Fruit fly (Drosophila melanogaster) whole organism, pupa: ENCODE results near the gene CG18281.
A peak's percentile ranks its signal among the peaks of the same experiment; 100 is the strongest.
"Not testable (repeated sequence)": the region's sequence is repeated elsewhere in the genome, so short reads cannot be mapped to it uniquely, and the experiment has no call there.

ENCODE experiments used
- CG10348 ChIP-seq: fragments of 200-800 bp; sonication (Bioruptor generic); IDR thresholded peaks from 2 replicates; pipeline ENCODE4 v1.3.6; 2022; ENCODE audit warnings: missing biosample characterization, missing genetic modification characterization
- CG12605 ChIP-seq: fragments of 200-800 bp; sonication (Bioruptor generic); IDR thresholded peaks from 2 replicates; pipeline ENCODE4 v1.3.6; 2022; ENCODE audit warnings: missing biosample characterization, missing genetic modification characterization
- CG13204 ChIP-seq: fragments of 200-800 bp; sonication (Bioruptor generic); optimal IDR thresholded peaks from 2 replicates; lab custom pipeline; 2018; ENCODE audit warnings: missing biosample characterization, mild to moderate bottlenecking, missing genetic modification characterization, moderate library complexity
- CG14655 ChIP-seq: fragments of 200-800 bp; sonication (Bioruptor generic); optimal IDR thresholded peaks from 3 replicates; lab custom pipeline; 2017; ENCODE audit warnings: mild to moderate bottlenecking, missing biosample characterization, missing genetic modification reagents, missing genetic modification characterization
- CG15710 ChIP-seq: fragments of 200-800 bp; sonication (Bioruptor generic); optimal IDR thresholded peaks from 2 replicates; lab custom pipeline; 2018; ENCODE audit warnings: missing biosample characterization, mild to moderate bottlenecking, missing genetic modification characterization, moderate library complexity
- CG17806 ChIP-seq: fragments of 200-800 bp; sonication (Bioruptor generic); optimal IDR thresholded peaks from 2 replicates; lab custom pipeline; 2018; ENCODE audit warnings: missing biosample characterization, mild to moderate bottlenecking, missing genetic modification characterization, moderate library complexity
- CG32121 ChIP-seq: fragments of 200-800 bp; sonication (Bioruptor generic); IDR thresholded peaks from 2 replicates; pipeline ENCODE4 v1.3.6; 2022; ENCODE audit warnings: missing biosample characterization, missing genetic modification characterization
- CG34367 ChIP-seq: fragments of 200-800 bp; sonication (Bioruptor generic); optimal IDR thresholded peaks from 2 replicates; lab custom pipeline; 2018; ENCODE audit warnings: missing biosample characterization, mild to moderate bottlenecking, missing genetic modification characterization
- CG4496 ChIP-seq: fragments of 200-800 bp; sonication (Bioruptor generic); IDR thresholded peaks from 3 replicates; pipeline ENCODE4 v1.3.6; 2022; ENCODE audit warnings: missing biosample characterization, missing genetic modification characterization
- CG8159 ChIP-seq: fragments of 200-800 bp; sonication (Bioruptor generic); optimal IDR thresholded peaks from 3 replicates; lab custom pipeline; 2018; ENCODE audit warnings: missing biosample characterization, mild to moderate bottlenecking, missing genetic modification characterization, moderate library complexity
- CG8301 ChIP-seq: fragments of 200-800 bp; sonication (Bioruptor generic); optimal IDR thresholded peaks from 2 replicates; lab custom pipeline; 2018; ENCODE audit warnings: missing biosample characterization, mild to moderate bottlenecking, missing genetic modification characterization
- CG9948 ChIP-seq: fragments of 200-800 bp; sonication (Bioruptor generic); optimal IDR thresholded peaks from 2 replicates; lab custom pipeline; 2018; ENCODE audit warnings: missing biosample characterization, mild to moderate bottlenecking, missing genetic modification characterization, moderate library complexity
- D1 ChIP-seq: fragments of 200-800 bp; sonication (Bioruptor generic); optimal IDR thresholded peaks from 2 replicates; lab custom pipeline; 2018; ENCODE audit warnings: missing biosample characterization, mild to moderate bottlenecking, missing genetic modification characterization, moderate library complexity
- EcR ChIP-seq: fragments of 200-800 bp; sonication (Bioruptor generic); optimal IDR thresholded peaks from 3 replicates; lab custom pipeline; 2019; ENCODE audit warnings: missing biosample characterization, missing genetic modification characterization, mild to moderate bottlenecking, moderate library complexity, missing genetic modification reagents
- Ets98B ChIP-seq: fragments of 200-800 bp; sonication (Bioruptor generic); IDR thresholded peaks from 2 replicates; pipeline ENCODE4 v1.3.6; 2022; ENCODE audit warnings: missing biosample characterization, missing genetic modification characterization
- Pif1A ChIP-seq: fragments of 200-800 bp; sonication (Bioruptor generic); optimal IDR thresholded peaks from 3 replicates; lab custom pipeline; 2016; ENCODE audit warnings: missing biosample characterization, missing genetic modification characterization
- Pif1B ChIP-seq: fragments of 200-800 bp; sonication (Bioruptor generic); optimal IDR thresholded peaks from 3 replicates; lab custom pipeline; 2016; ENCODE audit warnings: missing biosample characterization, missing genetic modification characterization
- Snoo ChIP-seq: fragments of 200-800 bp; sonication (Bioruptor generic); optimal IDR thresholded peaks from 3 replicates; lab custom pipeline; 2017; ENCODE audit warnings: missing biosample characterization, mild to moderate bottlenecking, missing genetic modification characterization, inconsistent platforms
- fd96Ca ChIP-seq: fragments of 200-800 bp; sonication (Bioruptor generic); IDR thresholded peaks from 3 replicates; pipeline ENCODE4 v1.3.6; 2022; ENCODE audit warnings: missing biosample characterization, missing genetic modification characterization
- gl ChIP-seq: fragments of 200-800 bp; sonication (Bioruptor generic); optimal IDR thresholded peaks from 2 replicates; lab custom pipeline; 2018; ENCODE audit warnings: missing biosample characterization, mild to moderate bottlenecking, missing genetic modification characterization
- rn ChIP-seq: fragments of 200-800 bp; sonication (Bioruptor generic); IDR thresholded peaks from 2 replicates; pipeline ENCODE4 v1.3.6; 2022; ENCODE audit warnings: missing biosample characterization, missing genetic modification characterization

Gene CG18281

dm6 chr3L:20499536-20499935 lies at the start of gene CG18281:
TSS of gene CG18281 (plus strand) at chr3L:20499836.
- TF ChIP-seq Pif1A; CG17806 (tag; lab: Kevin White, UChicago); rn (GFP tag; lab: Robert Waterston, UW): not testable (repeated sequence)

- TF ChIP-seq CG10348 (GFP tag; lab: Robert Waterston, UW) (no peak), CG8159 (peak; percentile 64), Snoo (tag; lab: Kevin White, UChicago) (peak; percentile 53), CG13204 (GFP tag; lab: Kevin White, UChicago) (no peak), Pif1B (peak; percentile 14), rn (GFP tag; lab: Robert Waterston, UW) (no peak), CG8301 (tag; lab: Kevin White, UChicago) (no peak), fd96Ca (GFP tag; lab: Robert Waterston, UW) (no peak), CG34367 (no peak), CG15710 (tag; lab: Kevin White, UChicago) (peak; percentile 59), CG14655 (GFP tag; lab: Kevin White, UChicago) (peak; percentile 47), CG32121 (GFP tag; lab: Robert Waterston, UW) (peak; percentile 29; the same call in 1 of the 2 replicates), EcR (GFP tag; lab: Kevin White, UChicago) (no peak), CG9948 (tag; lab: Kevin White, UChicago) (peak; percentile 43), Pif1A (no peak), CG12605 (GFP tag; lab: Robert Waterston, UW) (no peak), D1 (tag; lab: Kevin White, UChicago) (no peak), gl (tag; lab: Kevin White, UChicago) (no peak), CG4496 (GFP tag; lab: Robert Waterston, UW) (0 out of 3 replicates have a peak, but pooled peaks have one; percentile 35), CG17806 (tag; lab: Kevin White, UChicago) (no peak), Ets98B (GFP tag; lab: Robert Waterston, UW) (no peak)
Observed at dm6 chr3L:20452813-20453682, 46.6 kb upstream of the CG18281 start, which contains the start of gene CG5199. TSS of gene CG5199 (minus strand) at chr3L:20452864.

- TF ChIP-seq fd96Ca (GFP tag; lab: Robert Waterston, UW) (no peak), rn (GFP tag; lab: Robert Waterston, UW) (no peak), CG12605 (GFP tag; lab: Robert Waterston, UW) (no peak), CG8159 (no peak), CG8301 (tag; lab: Kevin White, UChicago) (no peak), gl (tag; lab: Kevin White, UChicago) (no peak)
Observed at dm6 chr3L:20460383-20460782, 39.3 kb upstream of the CG18281 start, which contains the start of gene mag. TSS of gene mag (plus strand) at chr3L:20460683.

- TF ChIP-seq CG32121 (GFP tag; lab: Robert Waterston, UW): no peak
- no peak for TF ChIP-seq CG4496 (GFP tag; lab: Robert Waterston, UW)
- TF ChIP-seq CG8301 (tag; lab: Kevin White, UChicago): no peak
- no peak for TF ChIP-seq Pif1B
- no peak for TF ChIP-seq CG17806 (tag; lab: Kevin White, UChicago)
- TF ChIP-seq CG13204 (GFP tag; lab: Kevin White, UChicago): no peak
- TF ChIP-seq fd96Ca (GFP tag; lab: Robert Waterston, UW): no peak
- no peak for TF ChIP-seq EcR (GFP tag; lab: Kevin White, UChicago)
- no peak for TF ChIP-seq D1 (tag; lab: Kevin White, UChicago)
- no peak for TF ChIP-seq CG12605 (GFP tag; lab: Robert Waterston, UW)
- no peak for TF ChIP-seq CG9948 (tag; lab: Kevin White, UChicago)
Observed at dm6 chr3L:20462391-20462790, 37.2 kb upstream of the CG18281 start.

dm6 chr3L:20464677-20465076 lies 35.0 kb upstream of the CG18281 start, which contains the start of gene atk:
TSS of gene atk (minus strand) at chr3L:20464862.
- TF ChIP-seq gl (tag; lab: Kevin White, UChicago): no peak
- TF ChIP-seq CG9948 (tag; lab: Kevin White, UChicago): no peak
- no peak for TF ChIP-seq CG17806 (tag; lab: Kevin White, UChicago)
- no peak for TF ChIP-seq CG4496 (GFP tag; lab: Robert Waterston, UW)
- TF ChIP-seq CG15710 (tag; lab: Kevin White, UChicago): no peak
- no peak for TF ChIP-seq CG34367
- TF ChIP-seq Snoo (tag; lab: Kevin White, UChicago): no peak
- TF ChIP-seq Pif1B: no peak
- TF ChIP-seq Pif1A: no peak
- TF ChIP-seq fd96Ca (GFP tag; lab: Robert Waterston, UW): no peak
- no peak for TF ChIP-seq Ets98B (GFP tag; lab: Robert Waterston, UW)
- TF ChIP-seq EcR (GFP tag; lab: Kevin White, UChicago): no peak
- no peak for TF ChIP-seq CG10348 (GFP tag; lab: Robert Waterston, UW)

dm6 chr3L:20465941-20466340 lies 33.7 kb upstream of the CG18281 start, which contains the start of gene CG42764:
TSS of gene CG42764 (minus strand) at chr3L:20466041.
- TF ChIP-seq Snoo (tag; lab: Kevin White, UChicago) (no peak), CG32121 (GFP tag; lab: Robert Waterston, UW) (no peak), Pif1A (no peak), CG8159 (no peak), CG4496 (GFP tag; lab: Robert Waterston, UW) (no peak), fd96Ca (GFP tag; lab: Robert Waterston, UW) (no peak), D1 (tag; lab: Kevin White, UChicago) (no peak), CG14655 (GFP tag; lab: Kevin White, UChicago) (no peak), EcR (GFP tag; lab: Kevin White, UChicago) (no peak), CG9948 (tag; lab: Kevin White, UChicago) (no peak), rn (GFP tag; lab: Robert Waterston, UW) (no peak), Pif1B (no peak), CG34367 (no peak), CG13204 (GFP tag; lab: Kevin White, UChicago) (no peak), CG10348 (GFP tag; lab: Robert Waterston, UW) (no peak), gl (tag; lab: Kevin White, UChicago) (no peak), CG12605 (GFP tag; lab: Robert Waterston, UW) (no peak), CG17806 (tag; lab: Kevin White, UChicago) (no peak), CG15710 (tag; lab: Kevin White, UChicago) (no peak)
- TF ChIP-seq, all 21 proteins: peak for 0
